Fruit fly (Drosophila melanogaster) whole organism, prepupa: ENCODE data around the gene meng.

Experiments used
- CG10631 ChIP-seq: fragments of 200-800 bp; sonication (Bioruptor generic); optimal IDR thresholded peaks from 2 replicates; lab custom pipeline; 2016; ENCODE audit warnings: missing biosample characterization, missing genetic modification characterization
- CG10669 ChIP-seq: fragments of 200-800 bp; sonication (Bioruptor generic); optimal IDR thresholded peaks from 3 replicates; lab custom pipeline; 2018; ENCODE audit warnings: missing biosample characterization, mild to moderate bottlenecking, missing genetic modification characterization, moderate library complexity
- CG11294 ChIP-seq: fragments of 200-800 bp; sonication (Bioruptor generic); IDR thresholded peaks from 2 replicates; pipeline ENCODE4 v1.3.6; 2022; ENCODE audit warnings: missing biosample characterization, missing genetic modification characterization
- CG11762 ChIP-seq: fragments of 200-800 bp; sonication (Bioruptor generic); optimal IDR thresholded peaks from 3 replicates; lab custom pipeline; 2016; ENCODE audit warnings: missing biosample characterization, missing genetic modification characterization; ENCODE audit not compliant: insufficient read depth
- CG1621 ChIP-seq: fragments of 200-800 bp; sonication (Bioruptor generic); optimal IDR thresholded peaks from 3 replicates; lab custom pipeline; 2018; ENCODE audit warnings: missing biosample characterization, mild to moderate bottlenecking, missing genetic modification characterization
- CG16779 ChIP-seq: fragments of 200-800 bp; sonication (Bioruptor generic); optimal IDR thresholded peaks from 3 replicates; lab custom pipeline; 2017; ENCODE audit warnings: missing biosample characterization, mild to moderate bottlenecking, missing genetic modification characterization
- CG3032 ChIP-seq: fragments of 200-800 bp; optimal IDR thresholded peaks from 2 replicates; lab custom pipeline; 2019; ENCODE audit warnings: missing biosample characterization, mild to moderate bottlenecking, missing genetic modification characterization, moderate library complexity
- CG31627 ChIP-seq: fragments of 200-800 bp; sonication (Bioruptor generic); optimal IDR thresholded peaks from 3 replicates; lab custom pipeline; 2016; ENCODE audit warnings: missing biosample characterization, missing genetic modification characterization
- CG34406 ChIP-seq: fragments of 200-800 bp; sonication (Bioruptor generic); optimal IDR thresholded peaks from 3 replicates; lab custom pipeline; 2016; ENCODE audit warnings: missing biosample characterization, missing genetic modification characterization
- CG3919 ChIP-seq: fragments of 200-800 bp; sonication (Bioruptor generic); optimal IDR thresholded peaks from 3 replicates; lab custom pipeline; 2016; ENCODE audit warnings: missing biosample characterization, missing genetic modification characterization
- CG4318 ChIP-seq: fragments of 200-800 bp; sonication (Bioruptor generic); optimal IDR thresholded peaks from 3 replicates; lab custom pipeline; 2017; ENCODE audit warnings: missing biosample characterization, mild to moderate bottlenecking, missing genetic modification characterization
- CG6792 ChIP-seq: fragments of 200-800 bp; sonication (Bioruptor generic); optimal IDR thresholded peaks from 3 replicates; lab custom pipeline; 2016; ENCODE audit warnings: missing biosample characterization, missing genetic modification characterization
- CG6808 ChIP-seq: fragments of 200-800 bp; sonication (Bioruptor generic); optimal IDR thresholded peaks from 3 replicates; lab custom pipeline; 2017; ENCODE audit warnings: missing biosample characterization, missing genetic modification characterization, mild to moderate bottlenecking, moderate library complexity, missing genetic modification reagents
- CG7368 ChIP-seq: fragments of 200-800 bp; sonication (Bioruptor generic); optimal IDR thresholded peaks from 3 replicates; lab custom pipeline; 2016; ENCODE audit warnings: missing biosample characterization, missing genetic modification characterization
- CG8119 ChIP-seq: fragments of 200-800 bp; sonication (Bioruptor generic); IDR thresholded peaks from 3 replicates; pipeline ENCODE4 v1.3.6; 2022; ENCODE audit warnings: missing biosample characterization, missing genetic modification characterization
- CG8632 ChIP-seq: fragments of 200-800 bp; sonication (Bioruptor generic); optimal IDR thresholded peaks from 3 replicates; lab custom pipeline; 2016; ENCODE audit warnings: missing biosample characterization, missing genetic modification characterization
- CG9139 ChIP-seq: fragments of 200-800 bp; sonication (Bioruptor generic); optimal IDR thresholded peaks from 3 replicates; lab custom pipeline; 2017; ENCODE audit warnings: missing biosample characterization, mild to moderate bottlenecking, missing genetic modification characterization
- Eip75B ChIP-seq: fragments of 200-800 bp; sonication (Bioruptor generic); optimal IDR thresholded peaks from 3 replicates; lab custom pipeline; 2016; ENCODE audit warnings: missing biosample characterization, missing genetic modification characterization
- Eip78C ChIP-seq: fragments of 200-800 bp; sonication (Bioruptor generic); peaks from one replicate; lab custom pipeline; 2016; ENCODE audit warnings: missing biosample characterization, missing genetic modification characterization
- Eip93F ChIP-seq: fragments of 200-800 bp; sonication (Bioruptor generic); optimal IDR thresholded peaks from 2 replicates; lab custom pipeline; 2016; ENCODE audit warnings: missing biosample characterization, mild to moderate bottlenecking, missing genetic modification characterization
- Ets21C ChIP-seq: fragments of 200-800 bp; sonication (Bioruptor generic); optimal IDR thresholded peaks from 3 replicates; lab custom pipeline; 2016; ENCODE audit warnings: missing biosample characterization, missing genetic modification characterization
- Ets96B ChIP-seq: fragments of 200-800 bp; optimal IDR thresholded peaks from 2 replicates; lab custom pipeline; 2019; ENCODE audit warnings: missing biosample characterization, mild to moderate bottlenecking, missing genetic modification characterization, moderate library complexity
- Gug ChIP-seq: fragments of 200-800 bp; sonication (Bioruptor generic); IDR thresholded peaks from 2 replicates; pipeline ENCODE4 v1.3.6; 2022; ENCODE audit warnings: missing biosample characterization, missing genetic modification characterization
- Hr38 ChIP-seq: sonication (Bioruptor generic); optimal IDR thresholded peaks from 2 replicates; lab custom pipeline; 2016; ENCODE audit warnings: missing biosample characterization, missing genetic modification characterization
- Hr39 ChIP-seq: fragments of 200-800 bp; sonication (Bioruptor generic); optimal IDR thresholded peaks from 2 replicates; lab custom pipeline; 2016; ENCODE audit warnings: missing biosample characterization, missing genetic modification characterization
- Hr4 ChIP-seq: fragments of 200-800 bp; sonication (Bioruptor generic); optimal IDR thresholded peaks from 3 replicates; lab custom pipeline; 2016; ENCODE audit warnings: missing biosample characterization, missing genetic modification characterization
- Met ChIP-seq: fragments of 200-800 bp; sonication (Bioruptor generic); optimal IDR thresholded peaks from 3 replicates; lab custom pipeline; 2016; ENCODE audit warnings: missing biosample characterization, missing genetic modification characterization
- Smox ChIP-seq: fragments of 200-800 bp; sonication (Bioruptor generic); optimal IDR thresholded peaks from 3 replicates; lab custom pipeline; 2016; ENCODE audit warnings: missing biosample characterization, missing genetic modification characterization
- Sox102F ChIP-seq: fragments of 200-800 bp; sonication (Bioruptor generic); optimal IDR thresholded peaks from 2 replicates; lab custom pipeline; 2016; ENCODE audit warnings: missing biosample characterization, mild to moderate bottlenecking, missing genetic modification characterization
- Sox15 ChIP-seq: fragments of 200-800 bp; sonication (Bioruptor generic); optimal IDR thresholded peaks from 3 replicates; lab custom pipeline; 2016; ENCODE audit warnings: missing biosample characterization, missing genetic modification characterization
- achi ChIP-seq: fragments of 200-800 bp; sonication (Bioruptor generic); optimal IDR thresholded peaks from 3 replicates; lab custom pipeline; 2016; ENCODE audit warnings: missing biosample characterization, missing genetic modification characterization
- acj6 ChIP-seq: fragments of 200-800 bp; sonication (Bioruptor generic); optimal IDR thresholded peaks from 3 replicates; lab custom pipeline; 2016; ENCODE audit warnings: missing biosample characterization, missing genetic modification characterization
- cyc ChIP-seq: fragments of 200-800 bp; sonication (Bioruptor generic); optimal IDR thresholded peaks from 3 replicates; lab custom pipeline; 2016; ENCODE audit warnings: missing biosample characterization, missing genetic modification characterization
- esn ChIP-seq: fragments of 200-800 bp; sonication (Bioruptor generic); optimal IDR thresholded peaks from 2 replicates; lab custom pipeline; 2016; ENCODE audit warnings: missing biosample characterization, mild to moderate bottlenecking, missing genetic modification characterization, moderate library complexity
- fd59A ChIP-seq: fragments of 200-800 bp; sonication (Bioruptor generic); optimal IDR thresholded peaks from 2 replicates; lab custom pipeline; 2017; ENCODE audit warnings: missing biosample characterization, mild to moderate bottlenecking, missing genetic modification characterization, missing genetic modification reagents
- fkh ChIP-seq: fragments of 200-800 bp; sonication (Bioruptor generic); optimal IDR thresholded peaks from 3 replicates; lab custom pipeline; 2017; ENCODE audit warnings: missing biosample characterization, mild to moderate bottlenecking, missing genetic modification characterization, moderate library complexity
- lz ChIP-seq: fragments of 200-800 bp; sonication (Bioruptor generic); optimal IDR thresholded peaks from 3 replicates; lab custom pipeline; 2016; ENCODE audit warnings: missing biosample characterization, missing genetic modification characterization
- net ChIP-seq: fragments of 200-800 bp; sonication (Bioruptor generic); optimal IDR thresholded peaks from 3 replicates; lab custom pipeline; 2016; ENCODE audit warnings: missing biosample characterization, missing genetic modification characterization
- salr ChIP-seq, 2 experiments: fragments of 200-800 bp; sonication (Bioruptor generic); optimal IDR thresholded peaks; 3 replicates each; lab custom pipeline; 2016 to 2018; ENCODE audit warnings: missing biosample characterization in 2 of 2, missing genetic modification characterization in 2 of 2, mild to moderate bottlenecking in 1 of 2
- spab ChIP-seq: fragments of 200-800 bp; sonication (Bioruptor generic); optimal IDR thresholded peaks from 2 replicates; lab custom pipeline; 2017; ENCODE audit warnings: missing biosample characterization, mild to moderate bottlenecking, missing genetic modification characterization, missing genetic modification reagents
- ss ChIP-seq, 2 experiments: fragments of 200-800 bp; sonication (Bioruptor generic); optimal IDR thresholded peaks; 2 replicates in 1 of 2; 3 replicates in 1 of 2; lab custom pipeline; 2017 to 2018; ENCODE audit warnings: mild to moderate bottlenecking in 2 of 2, missing biosample characterization in 2 of 2, missing genetic modification characterization in 2 of 2, moderate library complexity in 1 of 2
- svp ChIP-seq: fragments of 200-800 bp; sonication (Bioruptor generic); peaks from one replicate; lab custom pipeline; 2016; ENCODE audit warnings: missing biosample characterization, missing genetic modification characterization
- topi ChIP-seq: fragments of 200-800 bp; sonication (Bioruptor generic); optimal IDR thresholded peaks from 3 replicates; lab custom pipeline; 2016; ENCODE audit warnings: missing biosample characterization, missing genetic modification characterization
- vri ChIP-seq: fragments of 200-800 bp; sonication (Bioruptor generic); optimal IDR thresholded peaks from 3 replicates; lab custom pipeline; 2016; ENCODE audit warnings: missing biosample characterization, mild to moderate bottlenecking, missing genetic modification characterization

The meng gene

DNA sequence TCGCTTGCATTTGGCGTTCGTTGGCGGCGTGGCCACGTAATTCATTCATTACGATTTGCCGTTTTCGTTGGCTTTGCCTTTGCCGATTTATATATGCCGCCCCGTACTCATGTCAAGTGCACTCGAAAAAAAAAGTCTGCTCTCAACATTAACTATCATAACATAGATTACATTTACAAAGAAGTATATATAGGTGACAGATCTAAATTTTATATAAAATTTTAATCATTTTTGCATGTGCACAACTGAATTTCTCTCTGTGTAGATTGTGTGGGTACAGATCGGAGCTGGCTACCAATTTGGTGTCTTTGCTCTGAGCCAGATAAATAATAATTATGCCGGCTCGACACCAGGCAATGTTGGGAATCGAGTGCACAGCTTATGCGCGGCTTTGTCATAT, 43.9 kb upstream of the meng start (continued):
- TF ChIP-seq achi (GFP tag; lab: Kevin White, UChicago) (peak; percentile 65), CG10631 (GFP tag; lab: Kevin White, UChicago) (peak; percentile 72), Eip75B (GFP tag; lab: Kevin White, UChicago) (peak; percentile 68), CG10669 (GFP tag; lab: Kevin White, UChicago) (peak; percentile 58), svp (peak; percentile 81), lz (GFP tag; lab: Kevin White, UChicago) (peak; percentile 74), Hr4 (GFP tag; lab: Kevin White, UChicago) (peak; percentile 85), CG4318 (GFP tag; lab: Kevin White, UChicago) (peak; percentile 47), Ets21C (peak; percentile 69), CG8632 (GFP tag; lab: Kevin White, UChicago) (peak; percentile 35), acj6 (GFP tag; lab: Kevin White, UChicago) (peak; percentile 66), topi (GFP tag; lab: Kevin White, UChicago) (peak; percentile 72), CG3919 (GFP tag; lab: Kevin White, UChicago) (peak; percentile 77), Sox102F (peak; percentile 63), CG11762 (peak; percentile 48), fkh (GFP tag; lab: Kevin White, UChicago) (no peak), CG3032 (peak; percentile 49), vri (GFP tag; lab: Kevin White, UChicago) (peak; percentile 46), Hr38 (GFP tag; lab: Kevin White, UChicago) (no peak)

DNA sequence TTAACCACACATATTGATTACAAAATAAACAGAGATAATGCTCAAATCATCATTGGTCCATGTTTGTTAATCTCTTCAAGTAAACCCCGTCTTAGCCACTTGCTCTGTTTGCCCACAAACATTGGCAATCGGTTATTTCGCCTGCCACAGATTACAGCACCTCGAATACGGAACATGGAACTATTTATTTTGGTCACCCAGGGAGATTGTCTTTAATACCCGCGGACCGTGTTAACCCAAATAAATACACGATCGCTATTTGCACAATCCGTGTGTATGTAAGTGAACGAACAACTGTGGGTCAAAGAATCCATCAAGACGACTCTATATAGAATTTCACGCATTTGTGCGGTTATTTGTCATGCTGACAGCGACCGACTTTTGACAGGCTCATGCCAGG, 41.6 kb upstream of the meng start:
- TF ChIP-seq Eip78C (GFP tag; lab: Kevin White, UChicago) (peak; percentile 36), CG10631 (GFP tag; lab: Kevin White, UChicago) (peak; percentile 2), CG8632 (GFP tag; lab: Kevin White, UChicago) (peak; percentile 11), Met (GFP tag; lab: Kevin White, UChicago) (no peak), CG34406 (GFP tag; lab: Kevin White, UChicago) (no peak), fkh (GFP tag; lab: Kevin White, UChicago) (peak; percentile 90)

DNA sequence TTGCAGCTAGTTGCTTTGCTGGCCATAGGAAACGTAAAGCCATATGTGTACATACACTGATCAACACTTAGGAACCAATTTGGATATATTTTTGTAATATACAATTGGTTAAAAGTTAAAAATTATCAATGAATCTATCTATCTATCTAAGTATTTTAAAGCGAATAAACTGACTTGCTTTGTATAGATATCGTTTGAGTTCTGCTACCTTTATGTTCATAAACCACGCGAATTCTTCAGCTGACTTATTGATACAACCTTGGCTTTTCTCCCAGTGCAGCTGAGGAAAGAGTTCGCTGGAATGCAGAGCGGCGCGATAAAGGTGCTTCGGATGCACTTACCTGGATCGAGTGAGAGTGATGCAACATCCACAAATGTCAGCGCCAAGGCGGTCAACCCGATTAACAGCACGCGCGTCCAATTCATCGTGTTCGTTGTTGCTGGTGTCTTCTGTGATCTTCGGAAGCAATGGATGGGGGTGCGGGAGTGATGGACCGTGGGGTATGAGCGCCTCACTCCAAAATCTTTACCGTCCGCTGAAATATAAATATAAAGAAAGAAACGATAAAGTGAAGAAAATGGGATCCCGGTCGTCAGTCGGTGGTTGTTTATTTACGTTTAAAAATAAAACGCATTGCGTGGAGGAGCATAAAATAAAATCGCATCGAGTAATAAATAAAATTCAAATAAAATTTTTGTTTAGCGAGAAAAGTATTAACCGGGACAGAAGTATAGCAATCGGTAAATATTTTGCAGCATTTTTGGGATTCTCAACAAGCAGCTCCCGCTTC, 40.7 kb upstream of the meng start:
- TF ChIP-seq CG7368 (GFP tag; lab: Kevin White, UChicago) (no peak), Smox (peak; percentile 3), Sox15 (GFP tag; lab: Kevin White, UChicago) (peak; percentile 21), CG3919 (GFP tag; lab: Kevin White, UChicago) (peak; percentile 48), salr (GFP tag; optimal IDR thresholded peaks at IDR 0.05; lab: Kevin White, UChicago) (no peak), topi (GFP tag; lab: Kevin White, UChicago) (peak; percentile 24), net (GFP tag; lab: Kevin White, UChicago) (peak; percentile 13), svp (peak; percentile 57), Hr39 (GFP tag; lab: Kevin White, UChicago) (peak; percentile 26), CG10669 (GFP tag; lab: Kevin White, UChicago) (peak; percentile 57), Gug (GFP tag; lab: Robert Waterston, UW) (no peak), esn (GFP tag; lab: Kevin White, UChicago) (peak; percentile 38), cyc (no peak), CG9139 (GFP tag; lab: Kevin White, UChicago) (no peak), CG16779 (no peak), CG11294 (GFP tag; lab: Robert Waterston, UW) (no peak), CG31627 (GFP tag; lab: Kevin White, UChicago) (no peak), CG8119 (GFP tag; lab: Robert Waterston, UW) (no peak), CG11762 (no peak), CG6808 (GFP tag; lab: Kevin White, UChicago) (peak; percentile 21), Eip93F (no peak), CG6792 (GFP tag; lab: Kevin White, UChicago) (peak; percentile 35), CG4318 (GFP tag; lab: Kevin White, UChicago) (no peak), CG1621 (no peak), Eip78C (GFP tag; lab: Kevin White, UChicago) (peak; percentile 89), Ets96B (peak; percentile 51), fd59A (GFP tag; lab: Kevin White, UChicago) (no peak), spab (GFP tag; lab: Kevin White, UChicago) (peak; percentile 18), Met (GFP tag; lab: Kevin White, UChicago) (peak; percentile 40), achi (GFP tag; lab: Kevin White, UChicago) (peak; percentile 24), Ets21C (no peak), CG10631 (GFP tag; lab: Kevin White, UChicago) (peak; percentile 1), CG8632 (GFP tag; lab: Kevin White, UChicago) (peak; percentile 6), ss (GFP tag; optimal IDR thresholded peaks at IDR 0.05; lab: Kevin White, UChicago) (peak; percentile 13 to 18)
